Fruit fly (Drosophila melanogaster): Measurements from ENCODE around the gene CG45488.

DNA sequence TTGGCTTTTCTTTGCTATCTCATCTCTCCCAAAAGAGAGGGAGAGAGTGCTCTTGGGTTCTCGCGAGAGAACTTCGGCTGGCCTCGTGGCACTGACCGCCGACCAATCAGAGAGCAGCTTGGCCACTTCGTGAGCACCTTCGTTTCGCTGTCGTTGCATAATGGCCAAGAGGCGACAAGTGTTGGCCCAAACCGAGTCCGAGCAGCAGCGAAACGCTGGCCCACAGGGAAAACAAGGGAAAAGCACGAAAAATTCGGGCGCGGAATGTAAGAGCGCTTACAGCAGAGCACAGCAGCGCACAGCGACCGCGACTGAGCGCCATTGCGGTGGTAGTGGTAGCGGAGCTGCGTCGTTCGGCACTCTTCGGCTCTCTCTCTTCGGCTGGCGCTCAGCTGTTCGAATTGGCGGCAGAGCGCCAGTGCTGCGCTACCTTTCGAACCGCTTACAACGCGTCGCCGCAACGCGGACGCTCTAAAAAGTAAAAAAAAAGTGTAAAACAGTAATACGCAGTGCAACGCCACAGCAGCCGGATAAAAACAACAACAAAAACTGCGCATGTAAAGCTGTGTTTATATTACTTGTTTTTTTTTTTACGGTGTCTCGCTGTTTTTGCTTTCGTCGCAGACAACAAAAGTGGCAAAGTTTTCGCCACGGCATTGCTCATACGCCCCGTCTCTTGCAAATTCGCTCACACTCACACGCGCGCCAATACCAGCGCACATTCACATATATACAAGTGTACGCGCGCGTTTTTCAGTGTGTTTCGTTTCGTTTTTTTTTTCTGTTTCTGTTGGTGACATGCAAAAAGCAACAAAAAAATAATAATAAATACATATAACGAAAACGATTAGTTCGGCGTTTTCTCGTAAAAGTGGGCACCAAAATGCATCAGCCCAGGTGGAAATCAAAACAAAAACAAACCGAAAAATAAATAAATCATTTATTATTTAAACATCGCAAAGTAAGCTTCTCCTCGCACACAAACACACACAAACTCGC, 33.0 kb downstream of the CG45488 start:
- no peak for TF ChIP-seq psq (optimal IDR thresholded peaks at IDR 0.05)
- TF ChIP-seq insv (optimal IDR thresholded peaks at IDR 0.05), result no peak
- no peak for TF ChIP-seq ttk (optimal IDR thresholded peaks at IDR 0.05)
- TF ChIP-seq Myc (optimal IDR thresholded peaks at IDR 0.05), result no peak
- no peak for TF ChIP-seq Sin3A (optimal IDR thresholded peaks at IDR 0.05)
- TF ChIP-seq h (optimal IDR thresholded peaks at IDR 0.05), result no peak

All from Kc167 (cell line).